Worm (Caenorhabditis elegans): ENCODE data around the gene nhr-102.

DNA sequence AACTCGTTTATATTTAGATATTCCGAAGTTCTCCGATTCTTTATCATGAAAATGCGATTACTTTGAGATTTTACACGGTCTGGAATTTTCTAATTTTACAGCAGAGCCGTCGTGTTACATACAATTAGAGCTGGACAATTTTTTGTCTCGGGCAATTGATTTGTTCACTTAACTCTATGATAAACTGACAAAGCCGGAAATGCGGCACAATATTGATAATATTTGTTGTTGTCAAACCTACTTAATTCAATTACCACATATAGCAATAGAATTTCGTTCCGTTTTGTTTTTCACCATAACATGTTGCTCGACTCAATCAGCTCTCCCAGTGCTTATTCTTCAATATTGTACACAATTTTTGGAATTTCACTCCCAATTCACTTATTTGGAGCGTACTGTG, 13.2 kb downstream of the nhr-102 start, which contains the start of gene srh-299:
- no peak for TF ChIP-seq him-1 (tag; optimal IDR thresholded peaks at IDR 0.05)
- no peak for TF ChIP-seq W03F9.2 (tag; optimal IDR thresholded peaks at IDR 0.05)
- no peak for TF ChIP-seq dao-5 (tag; optimal IDR thresholded peaks at IDR 0.05)

All from whole organism, L4/young adult.